Worm (Caenorhabditis elegans) whole organism, mixed stage, embryonic: Measurements from ENCODE around the gene str-79.
A peak's percentile ranks its signal among the peaks of the same experiment; 100 is the strongest.

ENCODE experiments used
- cnd-1 ChIP-seq: fragments of 200-800 bp; sonication (Bioruptor generic); optimal IDR thresholded peaks from 2 replicates; lab custom pipeline; 2018; ENCODE audit warnings: mild to moderate bottlenecking, missing genetic modification characterization, missing compliant biosample characterization
- elt-3 ChIP-seq: fragments of 150-350 bp; optimal IDR thresholded peaks from 2 replicates; lab custom pipeline; 2014; ENCODE audit warnings: missing biosample characterization, missing genetic modification characterization
- hlh-1 ChIP-seq: fragments of 150-350 bp; optimal IDR thresholded peaks from 2 replicates; lab custom pipeline; 2014; ENCODE audit warnings: missing biosample characterization, missing genetic modification reagents, missing genetic modification characterization
- lin-13 ChIP-seq: fragments of 150-350 bp; optimal IDR thresholded peaks from 2 replicates; lab custom pipeline; 2014; ENCODE audit warnings: missing biosample characterization, missing genetic modification characterization
- lsy-2 ChIP-seq: fragments of 150-350 bp; optimal IDR thresholded peaks from 2 replicates; lab custom pipeline; 2014; ENCODE audit warnings: missing biosample characterization, missing genetic modification characterization
- nhr-12 ChIP-seq: fragments of 150-350 bp; optimal IDR thresholded peaks from 2 replicates; lab custom pipeline; 2014; ENCODE audit warnings: missing biosample characterization, missing genetic modification characterization
- nhr-237 ChIP-seq: fragments of 150-350 bp; optimal IDR thresholded peaks from 2 replicates; lab custom pipeline; 2014; ENCODE audit warnings: missing biosample characterization, missing genetic modification characterization
- nhr-28 ChIP-seq: fragments of 150-350 bp; optimal IDR thresholded peaks from 2 replicates; lab custom pipeline; 2014; ENCODE audit warnings: missing biosample characterization, missing genetic modification characterization
- pha-4 ChIP-seq: fragments of 150-350 bp; optimal IDR thresholded peaks from 2 replicates; lab custom pipeline; 2018; ENCODE audit warnings: missing biosample characterization, missing genetic modification reagents, missing genetic modification characterization
- snpc-4 ChIP-seq: fragments of 150-350 bp; optimal IDR thresholded peaks from 2 replicates; lab custom pipeline; 2014; ENCODE audit warnings: missing biosample characterization, missing genetic modification characterization
- unc-39 ChIP-seq: fragments of 150-350 bp; optimal IDR thresholded peaks from 2 replicates; lab custom pipeline; 2014; ENCODE audit warnings: missing biosample characterization, missing genetic modification characterization
- unc-62 ChIP-seq: fragments of 150-350 bp; optimal IDR thresholded peaks from 2 replicates; lab custom pipeline; 2014; ENCODE audit warnings: missing biosample characterization, missing genetic modification reagents, missing genetic modification characterization
- zip-8 ChIP-seq: fragments of 150-350 bp; optimal IDR thresholded peaks from 2 replicates; lab custom pipeline; 2014; ENCODE audit warnings: missing biosample characterization, missing genetic modification characterization
- ztf-11 ChIP-seq: fragments of 150-350 bp; optimal IDR thresholded peaks from 2 replicates; lab custom pipeline; 2014; ENCODE audit warnings: missing biosample characterization, missing genetic modification characterization

DNA sequence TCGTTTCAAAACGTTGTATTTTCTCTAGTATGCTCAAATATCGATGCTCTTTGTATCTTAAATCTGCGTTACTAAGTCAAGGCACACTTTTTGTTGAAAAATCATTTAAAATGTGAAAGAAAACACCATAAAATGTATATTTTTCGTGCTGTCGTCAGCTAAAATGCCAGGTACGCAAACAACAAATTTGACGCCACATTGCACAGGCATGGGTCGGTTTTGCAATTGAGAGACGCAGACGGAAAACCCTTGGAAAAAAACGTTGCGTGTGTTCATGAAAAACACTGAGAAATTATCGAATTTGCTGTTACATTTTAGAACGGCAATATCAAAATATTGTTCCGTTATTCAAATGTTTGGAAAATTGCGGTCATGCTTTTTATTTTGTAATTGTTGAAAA lies 4.8 kb upstream of the str-79 start:
- no peak for TF ChIP-seq unc-62
- no peak for TF ChIP-seq snpc-4 (tag; lab: Kevin White, UChicago)
- no peak for TF ChIP-seq nhr-12 (tag; lab: Kevin White, UChicago)
- TF ChIP-seq lsy-2 (tag; lab: Kevin White, UChicago), result no peak
- no peak for TF ChIP-seq elt-3 (tag; lab: Kevin White, UChicago)
- no peak for TF ChIP-seq nhr-28 (tag; lab: Kevin White, UChicago)
- TF ChIP-seq cnd-1 (tag; lab: Kevin White, UChicago), result no peak
- TF ChIP-seq hlh-1 (tag; lab: Kevin White, UChicago), result no peak
- peak; percentile 40 for TF ChIP-seq nhr-237
- peak; percentile 11 for TF ChIP-seq pha-4
- no peak for TF ChIP-seq ztf-11 (tag; lab: Kevin White, UChicago)
- TF ChIP-seq unc-39 (tag; lab: Kevin White, UChicago), result no peak
- TF ChIP-seq zip-8 (tag; lab: Kevin White, UChicago), result no peak
- peak; percentile 25 for TF ChIP-seq lin-13
